Fruit fly (Drosophila melanogaster) whole organism, embryonic: ENCODE results near the gene Dhps.

Experiments
- Asciz ChIP-seq: fragments of 200-800 bp; sonication (Bioruptor generic); optimal IDR thresholded peaks from 2 replicates; lab custom pipeline; 2017; ENCODE audit warnings: missing biosample characterization, mild to moderate bottlenecking, missing genetic modification characterization, missing genetic modification reagents
- CG10267 ChIP-seq: fragments of 200-800 bp; sonication (Bioruptor generic); optimal IDR thresholded peaks from 2 replicates; lab custom pipeline; 2018; ENCODE audit warnings: missing biosample characterization, mild to moderate bottlenecking, missing genetic modification characterization, moderate library complexity
- CG11085 ChIP-seq: fragments of 200-800 bp; sonication (Bioruptor generic); IDR thresholded peaks from 2 replicates; pipeline ENCODE4 v1.3.6; 2022; ENCODE audit warnings: missing biosample characterization, missing genetic modification characterization
- CG12104 ChIP-seq: fragments of 200-800 bp; sonication (Bioruptor generic); optimal IDR thresholded peaks from 3 replicates; lab custom pipeline; 2016; ENCODE audit warnings: missing biosample characterization, missing genetic modification characterization
- CG13775 ChIP-seq: fragments of 200-800 bp; sonication (Bioruptor generic); optimal IDR thresholded peaks from 3 replicates; lab custom pipeline; 2017; ENCODE audit warnings: missing biosample characterization, mild to moderate bottlenecking, missing genetic modification characterization
- CG17829 ChIP-seq: fragments of 200-800 bp; optimal IDR thresholded peaks from 2 replicates; lab custom pipeline; 2019; ENCODE audit warnings: missing biosample characterization, mild to moderate bottlenecking, missing genetic modification characterization, moderate library complexity
- CG18619 ChIP-seq: fragments of 200-800 bp; sonication (Bioruptor generic); optimal IDR thresholded peaks from 3 replicates; lab custom pipeline; 2017; ENCODE audit warnings: missing biosample characterization, mild to moderate bottlenecking, missing genetic modification characterization
- CG2129 ChIP-seq: fragments of 200-800 bp; sonication (Bioruptor generic); IDR thresholded peaks from 2 replicates; pipeline ENCODE4 v1.3.6; 2022; ENCODE audit warnings: missing biosample characterization, missing genetic modification characterization; ENCODE audit not compliant: partially characterized antibody
- CG2875 ChIP-seq: fragments of 200-800 bp; sonication (Bioruptor generic); optimal IDR thresholded peaks from 2 replicates; lab custom pipeline; 2017; ENCODE audit warnings: missing biosample characterization, mild to moderate bottlenecking, missing genetic modification characterization, missing genetic modification reagents
- CG30403 ChIP-seq: fragments of 200-800 bp; sonication (Bioruptor generic); optimal IDR thresholded peaks from 3 replicates; lab custom pipeline; 2016; ENCODE audit warnings: missing biosample characterization, missing genetic modification characterization
- CG31365 ChIP-seq: fragments of 200-800 bp; sonication (Bioruptor generic); optimal IDR thresholded peaks from 2 replicates; lab custom pipeline; 2018; ENCODE audit warnings: missing biosample characterization, mild to moderate bottlenecking, missing genetic modification characterization
- CG4360 ChIP-seq: fragments of 200-800 bp; sonication (Bioruptor generic); IDR thresholded peaks from 2 replicates; pipeline ENCODE4 v1.3.6; 2022; ENCODE audit warnings: missing biosample characterization, missing genetic modification characterization
- CG4404 ChIP-seq: fragments of 200-800 bp; sonication (Bioruptor generic); IDR thresholded peaks from 2 replicates; pipeline ENCODE4 v1.3.6; 2022; ENCODE audit warnings: missing biosample characterization, missing genetic modification characterization
- CG5245 ChIP-seq: fragments of 200-800 bp; sonication (Bioruptor generic); optimal IDR thresholded peaks from 3 replicates; lab custom pipeline; 2016; ENCODE audit warnings: missing biosample characterization, missing genetic modification characterization
- CG6813 ChIP-seq: fragments of 200-800 bp; sonication (Bioruptor generic); optimal IDR thresholded peaks from 2 replicates; lab custom pipeline; 2017; ENCODE audit warnings: missing biosample characterization, missing genetic modification characterization, mild to moderate bottlenecking, moderate library complexity, missing genetic modification reagents
- CG8359 ChIP-seq: fragments of 200-800 bp; sonication (Bioruptor generic); optimal IDR thresholded peaks from 2 replicates; lab custom pipeline; 2017; ENCODE audit warnings: missing biosample characterization, mild to moderate bottlenecking, missing genetic modification characterization, borderline replicate concordance
- CG9609 ChIP-seq: fragments of 200-800 bp; sonication (Bioruptor generic); optimal IDR thresholded peaks from 3 replicates; lab custom pipeline; 2016; ENCODE audit warnings: missing biosample characterization, missing genetic modification characterization
- E2f2 ChIP-seq: fragments of 200-800 bp; sonication (Bioruptor generic); IDR thresholded peaks from 2 replicates; pipeline ENCODE4 v1.3.6; 2022; ENCODE audit warnings: missing biosample characterization, missing genetic modification characterization
- Hand ChIP-seq: fragments of 200-800 bp; sonication (Bioruptor generic); optimal IDR thresholded peaks from 2 replicates; lab custom pipeline; 2017; ENCODE audit warnings: mild to moderate bottlenecking, missing biosample characterization, missing genetic modification reagents, missing genetic modification characterization
- Jarid2 ChIP-seq: fragments of 200-800 bp; sonication (Bioruptor generic); optimal IDR thresholded peaks from 3 replicates; lab custom pipeline; 2017; ENCODE audit warnings: mild to moderate bottlenecking, missing biosample characterization, missing genetic modification reagents, missing genetic modification characterization
- MTF-1 ChIP-seq: fragments of 200-800 bp; sonication (Bioruptor generic); optimal IDR thresholded peaks from 2 replicates; lab custom pipeline; 2018; ENCODE audit warnings: missing biosample characterization, mild to moderate bottlenecking, missing genetic modification characterization, borderline replicate concordance
- Max ChIP-seq: fragments of 200-800 bp; sonication (Bioruptor generic); optimal IDR thresholded peaks from 2 replicates; lab custom pipeline; 2016; ENCODE audit warnings: missing biosample characterization, mild to moderate bottlenecking, missing genetic modification characterization
- Meics ChIP-seq: fragments of 200-800 bp; sonication (Bioruptor generic); optimal IDR thresholded peaks from 2 replicates; lab custom pipeline; 2017; ENCODE audit warnings: missing biosample characterization, mild to moderate bottlenecking, missing genetic modification characterization
- NK7.1 ChIP-seq: fragments of 200-800 bp; sonication (Bioruptor generic); optimal IDR thresholded peaks from 3 replicates; lab custom pipeline; 2016; ENCODE audit warnings: missing biosample characterization, missing genetic modification characterization
- ap ChIP-seq: fragments of 200-800 bp; sonication (Bioruptor generic); IDR thresholded peaks from 2 replicates; pipeline ENCODE4 v1.3.6; 2022; ENCODE audit warnings: missing biosample characterization, missing genetic modification characterization
- bbx ChIP-seq: fragments of 200-800 bp; sonication (Bioruptor generic); IDR thresholded peaks from 2 replicates; pipeline ENCODE4 v1.3.6; 2022; ENCODE audit warnings: missing biosample characterization, missing genetic modification characterization; ENCODE audit not compliant: partially characterized antibody
- btn ChIP-seq: fragments of 200-800 bp; sonication (Bioruptor generic); optimal IDR thresholded peaks from 2 replicates; lab custom pipeline; 2016; ENCODE audit warnings: missing biosample characterization, missing genetic modification characterization
- cas ChIP-seq: fragments of 200-800 bp; sonication (Bioruptor generic); IDR thresholded peaks from 2 replicates; pipeline ENCODE4 v1.3.6; 2022; ENCODE audit warnings: missing biosample characterization, missing genetic modification characterization
- disco-r ChIP-seq: fragments of 200-800 bp; sonication (Bioruptor generic); optimal IDR thresholded peaks from 2 replicates; lab custom pipeline; 2016; ENCODE audit warnings: missing biosample characterization, missing genetic modification characterization
- dm ChIP-seq: fragments of 200-800 bp; sonication (Bioruptor generic); optimal IDR thresholded peaks from 3 replicates; lab custom pipeline; 2016; ENCODE audit warnings: missing biosample characterization, missing genetic modification characterization
- ewg ChIP-seq: fragments of 200-800 bp; sonication (Bioruptor generic); optimal IDR thresholded peaks from 3 replicates; lab custom pipeline; 2017; ENCODE audit warnings: mild to moderate bottlenecking, missing biosample characterization, missing genetic modification reagents, missing genetic modification characterization
- grau ChIP-seq: fragments of 200-800 bp; optimal IDR thresholded peaks from 3 replicates; lab custom pipeline; 2019; ENCODE audit warnings: missing biosample characterization, mild to moderate bottlenecking, missing genetic modification characterization, moderate library complexity
- gsb ChIP-seq: fragments of 200-800 bp; sonication (Bioruptor generic); IDR thresholded peaks from 2 replicates; pipeline ENCODE4 v1.3.6; 2022; ENCODE audit warnings: missing biosample characterization, missing genetic modification characterization
- gsb-n ChIP-seq: fragments of 200-800 bp; sonication (Bioruptor generic); optimal IDR thresholded peaks from 3 replicates; lab custom pipeline; 2018; ENCODE audit warnings: missing biosample characterization, mild to moderate bottlenecking, missing genetic modification characterization
- hb ChIP-seq: fragments of 200-800 bp; sonication (Bioruptor generic); IDR thresholded peaks from 3 replicates; pipeline ENCODE4 v1.3.6; 2022; ENCODE audit warnings: missing biosample characterization, missing genetic modification characterization; ENCODE audit not compliant: partially characterized antibody
- hth ChIP-seq: fragments of >200 bp; optimal IDR thresholded peaks from 2 replicates; lab custom pipeline; 2017; ENCODE audit warnings: inconsistent platforms
- jumu ChIP-seq: fragments of 200-800 bp; sonication (Bioruptor generic); optimal IDR thresholded peaks from 3 replicates; lab custom pipeline; 2016; ENCODE audit warnings: missing biosample characterization, missing genetic modification characterization
- luna ChIP-seq: fragments of 200-800 bp; sonication (Bioruptor generic); optimal IDR thresholded peaks from 2 replicates; lab custom pipeline; 2016; ENCODE audit warnings: missing biosample characterization, missing genetic modification characterization
- pan ChIP-seq, 4 experiments: fragments of >200 bp in 3 of 4; fragments of 200-800 bp in 1 of 4; sonication (Bioruptor generic) in 1 of 4; optimal IDR thresholded peaks in 3 of 4; IDR thresholded peaks in 1 of 4; 2 replicates each; pipeline versions ENCODE4 v1.3.6 to Lab custom; 2017 to 2022; ENCODE audit warnings: missing biosample characterization in 2 of 4, missing genetic modification characterization in 2 of 4, mixed read lengths in 1 of 4
- pnt ChIP-seq: fragments of 200-800 bp; sonication (Bioruptor generic); optimal IDR thresholded peaks from 3 replicates; lab custom pipeline; 2016; ENCODE audit warnings: missing biosample characterization, missing genetic modification characterization
- sd ChIP-seq: fragments of 200-800 bp; sonication (Bioruptor generic); optimal IDR thresholded peaks from 3 replicates; lab custom pipeline; 2018; ENCODE audit warnings: missing biosample characterization, mild to moderate bottlenecking, missing genetic modification characterization, moderate library complexity
- sr ChIP-seq: fragments of 200-800 bp; sonication (Bioruptor generic); IDR thresholded peaks from 3 replicates; pipeline ENCODE4 v1.3.6; 2022; ENCODE audit warnings: missing biosample characterization, missing genetic modification characterization
- stwl ChIP-seq: fragments of 200-800 bp; sonication (Bioruptor generic); optimal IDR thresholded peaks from 3 replicates; lab custom pipeline; 2018; ENCODE audit warnings: missing biosample characterization, mild to moderate bottlenecking, missing genetic modification characterization, moderate library complexity
- trh ChIP-seq: fragments of 200-800 bp; sonication (Bioruptor generic); optimal IDR thresholded peaks from 2 replicates; lab custom pipeline; 2016; ENCODE audit warnings: missing biosample characterization, missing genetic modification characterization
- ttk ChIP-seq: fragments of 200-800 bp; sonication (Bioruptor generic); IDR thresholded peaks from 2 replicates; pipeline ENCODE4 v2.1.2; 2022; ENCODE audit warnings: missing biosample characterization, missing genetic modification characterization
- wor ChIP-seq: fragments of 200-800 bp; sonication (Bioruptor generic); IDR thresholded peaks from 2 replicates; pipeline ENCODE4 v1.3.6; 2022; ENCODE audit warnings: missing biosample characterization, missing genetic modification characterization
- zen ChIP-seq: fragments of 200-800 bp; sonication (Bioruptor generic); optimal IDR thresholded peaks from 3 replicates; lab custom pipeline; 2018; ENCODE audit warnings: missing biosample characterization, mild to moderate bottlenecking, missing genetic modification characterization, moderate library complexity
- zf30C ChIP-seq: fragments of 200-800 bp; sonication (Bioruptor generic); optimal IDR thresholded peaks from 3 replicates; lab custom pipeline; 2018; ENCODE audit warnings: missing biosample characterization, mild to moderate bottlenecking, missing genetic modification characterization

Gene Dhps

DNA sequence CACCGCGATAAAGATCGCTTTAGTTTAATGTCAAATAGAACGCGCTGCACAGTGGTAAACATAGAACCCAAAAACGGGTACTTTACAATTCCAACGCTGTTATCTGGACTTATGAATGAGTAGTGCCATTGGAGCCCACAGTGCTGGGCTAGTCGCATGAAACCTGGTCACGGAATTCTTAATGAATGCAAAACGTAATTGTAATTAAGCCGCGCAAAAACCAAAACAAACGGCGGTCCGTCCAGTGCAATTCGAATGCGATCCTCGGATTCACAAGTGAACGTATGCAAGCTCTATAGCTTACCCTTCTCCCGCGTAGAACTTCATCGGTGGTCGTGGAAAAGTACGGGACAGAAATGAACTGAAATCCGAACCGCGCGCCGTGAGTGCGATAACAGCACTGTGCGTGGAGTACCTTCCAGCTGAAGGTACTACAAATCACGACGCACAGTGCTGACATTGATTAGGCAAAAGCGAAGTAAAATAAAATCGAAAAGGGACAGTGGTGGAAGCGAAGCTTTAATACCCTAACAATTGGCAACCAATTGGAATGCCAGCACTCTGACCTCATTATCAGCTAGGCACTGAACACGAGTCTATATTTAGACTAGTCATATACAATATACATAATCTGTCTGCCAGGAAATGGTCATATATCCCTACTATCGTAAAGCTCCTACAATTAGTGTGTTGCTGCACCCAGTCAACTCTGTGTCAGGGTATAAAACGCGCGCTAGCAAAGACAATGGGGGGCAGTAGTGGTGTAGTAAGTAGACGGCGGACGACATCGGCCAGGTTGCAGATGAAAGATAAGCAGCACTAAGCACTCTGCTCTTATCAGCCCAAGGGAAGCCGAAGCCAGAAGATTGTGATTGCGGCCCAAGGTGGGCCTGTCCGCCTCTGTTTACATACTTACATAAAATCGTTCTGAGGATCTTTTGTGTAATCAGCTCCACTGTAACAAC is 12.5 kb upstream of the Dhps start (continued):
- no peak for TF ChIP-seq bbx (GFP tag; lab: Robert Waterston, UW)
- TF ChIP-seq CG2129 (GFP tag; lab: Robert Waterston, UW) = no peak
- peak; percentile 32 for TF ChIP-seq ewg (GFP tag; lab: Kevin White, UChicago)
- no peak for TF ChIP-seq NK7.1 (GFP tag; lab: Kevin White, UChicago)
- TF ChIP-seq CG4360 (GFP tag; lab: Robert Waterston, UW) = no peak
- TF ChIP-seq hb (GFP tag; lab: Robert Waterston, UW) = no peak
- no peak for TF ChIP-seq CG4404 (GFP tag; lab: Robert Waterston, UW)
- TF ChIP-seq CG18619 (GFP tag; lab: Kevin White, UChicago) = no peak
- no peak for TF ChIP-seq CG8359 (GFP tag; lab: Kevin White, UChicago)
- no peak for TF ChIP-seq dm (GFP tag; lab: Kevin White, UChicago)
- TF ChIP-seq wor (GFP tag; lab: Robert Waterston, UW) = no peak
- no peak for TF ChIP-seq CG31365 (tag; lab: Kevin White, UChicago)
- TF ChIP-seq CG13775 (GFP tag; lab: Kevin White, UChicago) = no peak
- no peak for TF ChIP-seq gsb-n (tag; lab: Kevin White, UChicago)
- no peak for TF ChIP-seq zen (tag; lab: Kevin White, UChicago)
- TF ChIP-seq hth (lab: Kevin White, UChicago) = no peak
- TF ChIP-seq trh (GFP tag; lab: Kevin White, UChicago) = no peak
- TF ChIP-seq MTF-1 (GFP tag; lab: Kevin White, UChicago) = no peak
- peak; percentile 42 for TF ChIP-seq jumu (GFP tag; lab: Kevin White, UChicago)
- no peak for TF ChIP-seq CG2875 (GFP tag; lab: Kevin White, UChicago)
- TF ChIP-seq grau (tag; lab: Kevin White, UChicago) = peak; percentile 36
- TF ChIP-seq CG5245 (GFP tag; lab: Kevin White, UChicago) = no peak
- TF ChIP-seq luna (GFP tag; lab: Kevin White, UChicago) = peak; percentile 1
- no peak; the same call in 1 of the 2 replicates for TF ChIP-seq E2f2 (GFP tag; lab: Robert Waterston, UW)
- TF ChIP-seq CG11085 (GFP tag; lab: Robert Waterston, UW) = no peak
- no peak for TF ChIP-seq ap (GFP tag; lab: Robert Waterston, UW)
- peak; percentile 57 for TF ChIP-seq CG9609 (GFP tag; lab: Kevin White, UChicago)
- TF ChIP-seq CG6813 (GFP tag; lab: Kevin White, UChicago) = peak; percentile 34
- peak; percentile 16 for TF ChIP-seq btn (GFP tag; lab: Kevin White, UChicago)
- TF ChIP-seq Asciz = no peak
- TF ChIP-seq cas = no peak
- peak; percentile 38 for TF ChIP-seq CG12104 (GFP tag; lab: Kevin White, UChicago)
- TF ChIP-seq pan (optimal IDR thresholded peaks at IDR 0.05; lab: Kevin White, UChicago) = no peak
- peak in 1 of 2 experiments; percentile 46 for TF ChIP-seq pan (GFP tag; optimal IDR thresholded peaks at IDR 0.05 in 1 of 2, IDR thresholded peaks at IDR 0.05 in 1 of 2)
- peak; percentile 9 for TF ChIP-seq CG10267
- peak; percentile 30 for TF ChIP-seq Jarid2
- TF ChIP-seq zf30C (GFP tag; lab: Kevin White, UChicago) = no peak
- TF ChIP-seq sd (tag; lab: Kevin White, UChicago) = peak; percentile 43
- no peak for TF ChIP-seq sr (GFP tag; lab: Robert Waterston, UW)
- peak; percentile 47; the same call in 1 of the 2 replicates for TF ChIP-seq gsb (GFP tag; lab: Robert Waterston, UW)
- TF ChIP-seq pnt (GFP tag; lab: Kevin White, UChicago) = peak; percentile 3
- TF ChIP-seq stwl (tag; lab: Kevin White, UChicago) = no peak
- TF ChIP-seq Meics (GFP tag; lab: Kevin White, UChicago) = no peak
- TF ChIP-seq ttk (GFP tag; lab: Robert Waterston, UW) = no peak
- peak; percentile 32 for TF ChIP-seq CG17829
- peak; percentile 24 for TF ChIP-seq Max (GFP tag; lab: Kevin White, UChicago)
- TF ChIP-seq disco-r = peak; percentile 21
- peak; percentile 58 for TF ChIP-seq CG30403 (GFP tag; lab: Kevin White, UChicago)
- TF ChIP-seq Hand (GFP tag; lab: Kevin White, UChicago) = no peak
